Worm (Caenorhabditis elegans): ENCODE results near the gene T02G5.7.

DNA sequence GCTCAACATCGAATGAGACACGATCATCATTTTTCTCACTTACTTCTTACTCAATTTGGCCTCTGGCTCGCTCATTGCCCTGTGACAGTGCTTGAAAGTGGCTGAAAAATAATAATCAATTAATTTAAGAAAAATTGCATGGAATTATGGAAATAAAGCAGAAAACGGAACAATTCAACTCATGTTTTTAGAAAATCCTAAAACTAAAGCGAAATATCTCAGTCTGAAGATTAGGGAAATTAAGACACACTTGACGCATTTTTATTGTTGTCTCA is 3.2 kb upstream of the T02G5.7 start, which contains the start of gene kars-1:
- no peak for TF ChIP-seq elt-3 (tag; optimal IDR thresholded peaks at IDR 0.05)
- no peak for TF ChIP-seq fkh-10 (GFP tag; optimal IDR thresholded peaks at IDR 0.05)
- TF ChIP-seq egl-5 (tag; optimal IDR thresholded peaks at IDR 0.05): no peak
- no peak for TF ChIP-seq lsy-12 (tag; optimal IDR thresholded peaks at IDR 0.05)
- no peak for TF ChIP-seq ama-1 (optimal IDR thresholded peaks at IDR 0.05)
- no peak for TF ChIP-seq pqm-1 (tag; optimal IDR thresholded peaks at IDR 0.05)
- TF ChIP-seq jun-1 (tag; optimal IDR thresholded peaks at IDR 0.05): no peak
- no peak for TF ChIP-seq nhr-76 (tag; optimal IDR thresholded peaks at IDR 0.05)
- no peak for TF ChIP-seq egl-27 (tag; optimal IDR thresholded peaks at IDR 0.05)
- TF ChIP-seq nhr-25 (tag; optimal IDR thresholded peaks at IDR 0.05): no peak
- no peak for TF ChIP-seq nhr-11 (tag; optimal IDR thresholded peaks at IDR 0.05)
